Fruit fly (Drosophila melanogaster): ENCODE results near the gene sina.

The sina gene

dm6 chr3L:16890650-16891336 lies 37.2 kb downstream of the sina start (continued):
- TF ChIP-seq Six4 (GFP tag; optimal IDR thresholded peaks at IDR 0.05) (peak; percentile 92), Poxn (GFP tag; IDR thresholded peaks at IDR 0.05) (0 out of 2 replicates have a peak, but pooled peaks have one; percentile 17), CG13424 (tag; optimal IDR thresholded peaks at IDR 0.05) (peak; percentile 92), ranshi (GFP tag; IDR thresholded peaks at IDR 0.05) (peak; percentile 93), sna (GFP tag; IDR thresholded peaks at IDR 0.05; ENCODE audit: partially characterized antibody) (no peak), pho (GFP tag; optimal IDR thresholded peaks at IDR 0.05) (peak; percentile 64), bowl (GFP tag; IDR thresholded peaks at IDR 0.05) (peak; percentile 81; the same call in 1 of the 2 replicates), CG17912 (GFP tag; optimal IDR thresholded peaks at IDR 0.05) (no peak), klu (GFP tag; IDR thresholded peaks at IDR 0.05) (peak; percentile 79), CG32767 (GFP tag; IDR thresholded peaks at IDR 0.05) (peak; percentile 87), Jarid2 (GFP tag; optimal IDR thresholded peaks at IDR 0.05) (peak; percentile 91), E2f1 (GFP tag; IDR thresholded peaks at IDR 0.05) (peak; percentile 90), CG6765 (GFP tag; optimal IDR thresholded peaks at IDR 0.05) (no peak), phol (tag; optimal IDR thresholded peaks at IDR 0.05) (peak; percentile 93), shn (GFP tag; optimal IDR thresholded peaks at IDR 0.05) (peak; percentile 80), sob (GFP tag; IDR thresholded peaks at IDR 0.05) (peak; percentile 92), PHDP (tag; optimal IDR thresholded peaks at IDR 0.05) (peak; percentile 89), H2.0 (GFP tag; IDR thresholded peaks at IDR 0.05) (peak; percentile 93), CG2678 (tag; optimal IDR thresholded peaks at IDR 0.05) (peak; percentile 90), Vsx1 (GFP tag; optimal IDR thresholded peaks at IDR 0.05) (peak; percentile 99), ap (GFP tag; IDR thresholded peaks at IDR 0.05) (peak; percentile 91), chinmo (GFP tag; IDR thresholded peaks at IDR 0.05; ENCODE audit: partially characterized antibody) (peak; percentile 99), CG1024 (GFP tag; IDR thresholded peaks at IDR 0.05) (peak; percentile 89), GATAe (GFP tag; conservative IDR thresholded peaks at IDR 0.05) (peak; percentile 67), kay (GFP tag; optimal IDR thresholded peaks at IDR 0.05) (peak; percentile 68), HLH54F (GFP tag; optimal IDR thresholded peaks at IDR 0.05) (peak; percentile 57), Atf6 (GFP tag; IDR thresholded peaks at IDR 0.05) (peak; percentile 84), nom (GFP tag; optimal IDR thresholded peaks at IDR 0.05) (no peak), CG18011 (GFP tag; optimal IDR thresholded peaks at IDR 0.05) (peak; percentile 58), Tbp (GFP tag; optimal IDR thresholded peaks at IDR 0.05) (no peak), mld (GFP tag; IDR thresholded peaks at IDR 0.05; ENCODE audit: partially characterized antibody) (no peak), tap (tag; optimal IDR thresholded peaks at IDR 0.05) (peak; percentile 89), CG10654 (GFP tag; optimal IDR thresholded peaks at IDR 0.05) (peak; percentile 87), kni (GFP tag; optimal IDR thresholded peaks at IDR 0.05) (peak; percentile 98), CG6175 (GFP tag; IDR thresholded peaks at IDR 0.05) (peak; percentile 63; the same call in 2 of the 3 replicates), CG11504 (tag; optimal IDR thresholded peaks at IDR 0.05) (peak; percentile 94), CG18764 (GFP tag; optimal IDR thresholded peaks at IDR 0.05) (peak; percentile 85), crol (GFP tag; IDR thresholded peaks at IDR 0.05) (peak; percentile 99), tna (GFP tag; IDR thresholded peaks at IDR 0.05; ENCODE audit: partially characterized antibody) (peak; percentile 49; the same call in 1 of the 2 replicates), dmrt11E (tag; optimal IDR thresholded peaks at IDR 0.05) (peak; percentile 87), ro (GFP tag; IDR thresholded peaks at IDR 0.05) (peak; percentile 78), CG3847 (GFP tag; IDR thresholded peaks at IDR 0.05) (peak; percentile 83), CG6791 (GFP tag; IDR thresholded peaks at IDR 0.05; ENCODE audit: partially characterized antibody) (no peak; the same call in 2 of the 3 replicates), CHES-1-like (GFP tag; optimal IDR thresholded peaks at IDR 0.05) (peak; percentile 80), btn (GFP tag; optimal IDR thresholded peaks at IDR 0.05) (peak; percentile 83), D19B (GFP tag; optimal IDR thresholded peaks at IDR 0.05) (peak; percentile 42), Meics (GFP tag; optimal IDR thresholded peaks at IDR 0.05) (peak; percentile 73), Nf-YC (tag; optimal IDR thresholded peaks at IDR 0.05) (peak; percentile 36), CG34376 (GFP tag; optimal IDR thresholded peaks at IDR 0.05) (peak; percentile 36)
